Fruit fly (Drosophila melanogaster): ENCODE data around the gene nis.

Gene nis

DNA sequence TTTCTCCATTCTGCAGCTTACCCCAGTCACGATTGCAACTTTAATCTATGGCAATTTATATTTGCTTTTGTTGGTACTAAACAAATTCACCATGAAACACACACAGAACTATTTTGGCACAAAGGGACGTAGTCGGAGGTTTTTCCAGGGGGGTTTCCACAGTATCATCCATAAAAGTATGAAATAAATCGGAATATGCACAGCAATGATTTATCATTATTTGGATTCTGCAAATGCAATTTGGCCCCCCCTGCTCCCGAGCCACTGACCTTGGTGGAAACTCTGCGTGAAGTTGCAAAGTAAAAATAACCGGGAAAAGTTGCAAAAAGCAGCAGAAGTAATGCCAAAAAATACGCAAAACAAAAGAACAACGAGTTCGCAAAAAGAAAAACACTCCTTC lies 29.0 kb downstream of the nis start (continued):
- TF ChIP-seq gsb-n (tag; optimal IDR thresholded peaks at IDR 0.05) = no peak

DNA sequence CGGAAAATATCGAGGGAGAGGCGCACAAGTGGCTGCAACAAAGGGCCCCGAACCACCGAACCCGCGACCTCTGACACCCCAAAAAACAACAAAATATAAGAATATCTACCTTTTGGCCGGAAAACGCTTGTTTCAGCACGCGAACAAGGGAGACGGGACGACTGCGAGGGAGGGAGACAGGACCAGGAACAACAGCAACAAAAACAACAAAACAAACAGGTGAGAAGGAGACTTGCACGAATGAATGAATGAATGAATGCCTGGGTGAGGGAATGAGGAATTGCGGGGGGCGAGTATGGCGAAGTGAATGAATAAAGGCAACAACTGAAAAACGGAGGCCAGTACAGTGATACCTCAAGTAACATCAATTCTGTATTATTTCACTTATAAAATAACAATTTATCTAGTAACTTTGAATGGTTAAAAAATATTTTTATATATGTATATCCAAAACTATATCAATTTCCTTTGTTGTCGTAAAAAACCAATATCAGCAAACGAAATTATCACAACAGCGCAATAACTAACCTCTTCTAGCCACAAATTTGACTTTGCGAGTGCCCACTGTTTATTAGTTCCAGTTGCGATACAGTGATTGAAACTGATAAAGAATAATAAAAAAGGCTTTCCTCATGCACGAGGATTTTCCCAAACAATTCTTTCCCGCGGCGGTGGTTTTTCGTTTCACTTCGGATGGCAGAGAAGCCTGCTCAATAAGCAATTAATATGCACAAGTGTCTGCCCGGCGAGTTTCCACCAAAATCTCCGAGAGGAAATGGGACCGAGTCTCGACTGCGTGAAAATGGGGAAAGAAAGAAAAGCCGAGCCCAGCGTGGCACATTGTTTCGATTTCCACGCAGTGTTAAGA lies 30.0 kb downstream of the nis start:
- TF ChIP-seq zfh1 (GFP tag; IDR thresholded peaks at IDR 0.05) (0 out of 3 replicates have a peak, but pooled peaks have one; percentile 48), CG10209 (GFP tag; optimal IDR thresholded peaks at IDR 0.05) (no peak), CG7963 (GFP tag; IDR thresholded peaks at IDR 0.05; ENCODE audit: partially characterized antibody) (no peak), Dip3 (GFP tag; optimal IDR thresholded peaks at IDR 0.05) (no peak), pzg (GFP tag; optimal IDR thresholded peaks at IDR 0.05) (no peak), kay (GFP tag; optimal IDR thresholded peaks at IDR 0.05) (no peak), ranshi (GFP tag; IDR thresholded peaks at IDR 0.05) (no peak), lov (optimal IDR thresholded peaks at IDR 0.05) (peak; percentile 91), lov (GFP tag; IDR thresholded peaks at IDR 0.05) (no peak), lbe (GFP tag; optimal IDR thresholded peaks at IDR 0.05) (no peak), CG7839 (tag; optimal IDR thresholded peaks at IDR 0.05) (peak; percentile 51), CG11695 (GFP tag; IDR thresholded peaks at IDR 0.05) (no peak), CG10979 (tag; optimal IDR thresholded peaks at IDR 0.05) (peak; percentile 50), CG18262 (tag; optimal IDR thresholded peaks at IDR 0.05) (peak; percentile 59), CoRest (tag; optimal IDR thresholded peaks at IDR 0.05) (peak; percentile 25), CG4360 (GFP tag; IDR thresholded peaks at IDR 0.05) (peak; percentile 82), Dll (GFP tag; IDR thresholded peaks at IDR 0.05; ENCODE audit: partially characterized antibody) (no peak), CG15011 (GFP tag; optimal IDR thresholded peaks at IDR 0.05) (no peak), CG11504 (tag; optimal IDR thresholded peaks at IDR 0.05) (peak; percentile 51), tin (GFP tag; optimal IDR thresholded peaks at IDR 0.05) (peak; percentile 6), en (GFP tag; optimal IDR thresholded peaks at IDR 0.05) (no peak), dysf (GFP tag; IDR thresholded peaks at IDR 0.05) (0 out of 3 replicates have a peak, but pooled peaks have one; percentile 20), cad (GFP tag; optimal IDR thresholded peaks at IDR 0.05) (no peak), HLH3B (GFP tag; IDR thresholded peaks at IDR 0.05) (no peak), pb (GFP tag; optimal IDR thresholded peaks at IDR 0.05) (no peak), chinmo (GFP tag; IDR thresholded peaks at IDR 0.05; ENCODE audit: partially characterized antibody) (no peak), Hr78 (GFP tag; optimal IDR thresholded peaks at IDR 0.05) (peak in 1 of 2 experiments; percentile 55), hb (GFP tag; IDR thresholded peaks at IDR 0.05; ENCODE audit: partially characterized antibody) (no peak), Poxn (GFP tag; IDR thresholded peaks at IDR 0.05) (no peak), MBD-R2 (GFP tag; IDR thresholded peaks at IDR 0.05) (no peak), Myb (GFP tag; optimal IDR thresholded peaks at IDR 0.05) (no peak), jumu (GFP tag; optimal IDR thresholded peaks at IDR 0.05) (no peak), CG13775 (GFP tag; optimal IDR thresholded peaks at IDR 0.05) (peak; percentile 4), Ada2b (GFP tag; IDR thresholded peaks at IDR 0.05) (no peak), eve (GFP tag; optimal IDR thresholded peaks at IDR 0.05) (peak in 1 of 2 experiments; percentile 13), CG3726 (GFP tag; IDR thresholded peaks at IDR 0.05) (no peak), amos (GFP tag; IDR thresholded peaks at IDR 0.05; ENCODE audit: partially characterized antibody) (no peak), Meics (GFP tag; optimal IDR thresholded peaks at IDR 0.05) (peak; percentile 24), pho (GFP tag; optimal IDR thresholded peaks at IDR 0.05) (no peak), CG14710 (tag; optimal IDR thresholded peaks at IDR 0.05) (peak; percentile 33), psq (GFP tag; optimal IDR thresholded peaks at IDR 0.05) (peak; percentile 19), Hr51 (GFP tag; optimal IDR thresholded peaks at IDR 0.05) (peak in 1 of 2 experiments; percentile 8), unpg (GFP tag; optimal IDR thresholded peaks at IDR 0.05) (peak; percentile 46), CG15696 (tag; optimal IDR thresholded peaks at IDR 0.05) (peak; percentile 61), az2 (GFP tag; optimal IDR thresholded peaks at IDR 0.05) (peak; percentile 17), ac (GFP tag; optimal IDR thresholded peaks at IDR 0.05) (no peak)
